Fruit fly (Drosophila melanogaster) whole organism, embryonic: ENCODE results near the gene pkaap.

ENCODE experiments used
- Aef1 ChIP-seq: fragments of 200-800 bp; sonication (Bioruptor generic); IDR thresholded peaks from 3 replicates; pipeline ENCODE4 v1.3.6; 2022; ENCODE audit warnings: missing biosample characterization, missing genetic modification characterization
- CG11723 ChIP-seq: fragments of 200-800 bp; sonication (Bioruptor generic); optimal IDR thresholded peaks from 2 replicates; lab custom pipeline; 2017; ENCODE audit warnings: missing biosample characterization, mild to moderate bottlenecking, missing genetic modification characterization
- CG12659 ChIP-seq: fragments of 200-800 bp; sonication (Bioruptor generic); optimal IDR thresholded peaks from 3 replicates; lab custom pipeline; 2017; ENCODE audit warnings: mild to moderate bottlenecking, missing biosample characterization, missing genetic modification reagents, missing genetic modification characterization
- CG13775 ChIP-seq: fragments of 200-800 bp; sonication (Bioruptor generic); optimal IDR thresholded peaks from 3 replicates; lab custom pipeline; 2017; ENCODE audit warnings: missing biosample characterization, mild to moderate bottlenecking, missing genetic modification characterization
- CG1529 ChIP-seq: fragments of 200-800 bp; sonication (Bioruptor generic); optimal IDR thresholded peaks from 3 replicates; lab custom pipeline; 2018; ENCODE audit warnings: missing biosample characterization, missing genetic modification characterization
- CG1792 ChIP-seq: fragments of 200-800 bp; sonication (Bioruptor generic); optimal IDR thresholded peaks from 2 replicates; lab custom pipeline; 2016; ENCODE audit warnings: missing biosample characterization, missing genetic modification characterization
- CG2678 ChIP-seq: fragments of 200-800 bp; sonication (Bioruptor generic); optimal IDR thresholded peaks from 3 replicates; lab custom pipeline; 2019; ENCODE audit warnings: missing biosample characterization, mild to moderate bottlenecking, missing genetic modification characterization, moderate library complexity
- CG3407 ChIP-seq: fragments of 200-800 bp; sonication (Bioruptor generic); optimal IDR thresholded peaks from 2 replicates; lab custom pipeline; 2018; ENCODE audit warnings: missing biosample characterization, mild to moderate bottlenecking, missing genetic modification characterization
- CG3995 ChIP-seq: fragments of 200-800 bp; sonication (Bioruptor generic); optimal IDR thresholded peaks from 3 replicates; lab custom pipeline; 2016; ENCODE audit warnings: missing biosample characterization, missing genetic modification characterization
- CG4360 ChIP-seq: fragments of 200-800 bp; sonication (Bioruptor generic); IDR thresholded peaks from 2 replicates; pipeline ENCODE4 v1.3.6; 2022; ENCODE audit warnings: missing biosample characterization, missing genetic modification characterization
- CG7271 ChIP-seq: fragments of 200-800 bp; sonication (Bioruptor generic); optimal IDR thresholded peaks from 2 replicates; lab custom pipeline; 2018; ENCODE audit warnings: missing biosample characterization, mild to moderate bottlenecking, missing genetic modification characterization, moderate library complexity
- CG7357 ChIP-seq: fragments of 200-800 bp; sonication (Bioruptor generic); IDR thresholded peaks from 3 replicates; pipeline ENCODE4 v1.3.6; 2022; ENCODE audit warnings: missing biosample characterization, missing genetic modification characterization
- CG8765 ChIP-seq: fragments of 200-800 bp; sonication (Bioruptor generic); IDR thresholded peaks from 2 replicates; pipeline ENCODE4 v1.3.6; 2022; ENCODE audit warnings: missing biosample characterization, missing genetic modification characterization
- CG9817 ChIP-seq: fragments of 200-800 bp; sonication (Bioruptor generic); optimal IDR thresholded peaks from 2 replicates; lab custom pipeline; 2018; ENCODE audit warnings: missing biosample characterization, mild to moderate bottlenecking, missing genetic modification characterization, moderate library complexity
- D19B ChIP-seq: fragments of 200-800 bp; sonication (Bioruptor generic); optimal IDR thresholded peaks from 2 replicates; lab custom pipeline; 2017; ENCODE audit warnings: missing biosample characterization, mild to moderate bottlenecking, missing genetic modification characterization
- Dip2 ChIP-seq: fragments of 200-800 bp; sonication (Bioruptor generic); IDR thresholded peaks from 2 replicates; pipeline ENCODE4 v1.3.6; 2022; ENCODE audit warnings: missing biosample characterization, missing genetic modification characterization
- Dll ChIP-seq: fragments of 200-800 bp; sonication (Bioruptor generic); IDR thresholded peaks from 4 replicates; pipeline ENCODE4 v1.3.6; 2022; ENCODE audit warnings: missing biosample characterization, missing genetic modification characterization; ENCODE audit not compliant: partially characterized antibody
- Drgx ChIP-seq: fragments of 200-800 bp; sonication (Bioruptor generic); IDR thresholded peaks from 2 replicates; pipeline ENCODE4 v1.3.6; 2022; ENCODE audit warnings: missing biosample characterization, missing genetic modification characterization
- HLH3B ChIP-seq: fragments of 200-800 bp; sonication (Bioruptor generic); IDR thresholded peaks from 2 replicates; pipeline ENCODE4 v1.3.6; 2022; ENCODE audit warnings: missing biosample characterization, missing genetic modification characterization
- Jarid2 ChIP-seq: fragments of 200-800 bp; sonication (Bioruptor generic); optimal IDR thresholded peaks from 3 replicates; lab custom pipeline; 2017; ENCODE audit warnings: mild to moderate bottlenecking, missing biosample characterization, missing genetic modification reagents, missing genetic modification characterization
- Neu2 ChIP-seq: fragments of 200-800 bp; sonication (Bioruptor generic); optimal IDR thresholded peaks from 3 replicates; lab custom pipeline; 2016; ENCODE audit warnings: missing biosample characterization, missing genetic modification characterization, borderline replicate concordance
- NfI ChIP-seq: fragments of 200-800 bp; sonication (Bioruptor generic); optimal IDR thresholded peaks from 3 replicates; lab custom pipeline; 2018; ENCODE audit warnings: missing biosample characterization, mild to moderate bottlenecking, missing genetic modification characterization, moderate library complexity
- Rx ChIP-seq: fragments of 200-800 bp; sonication (Bioruptor generic); IDR thresholded peaks from 2 replicates; pipeline ENCODE4 v1.3.6; 2022; ENCODE audit warnings: missing biosample characterization, missing genetic modification characterization
- abd-A ChIP-seq: fragments of 200-800 bp; sonication (Bioruptor generic); optimal IDR thresholded peaks from 3 replicates; lab custom pipeline; 2019; ENCODE audit warnings: missing biosample characterization, mild to moderate bottlenecking, missing genetic modification characterization, moderate library complexity
- ase ChIP-seq: fragments of 200-800 bp; sonication (Bioruptor generic); IDR thresholded peaks from 3 replicates; pipeline ENCODE4 v1.3.6; 2022; ENCODE audit warnings: missing biosample characterization, missing genetic modification characterization
- az2 ChIP-seq: fragments of 200-800 bp; sonication (Bioruptor generic); optimal IDR thresholded peaks from 3 replicates; lab custom pipeline; 2016; ENCODE audit warnings: missing biosample characterization, missing genetic modification characterization
- bcd ChIP-seq: fragments of 200-800 bp; sonication (Bioruptor generic); optimal IDR thresholded peaks from 2 replicates; lab custom pipeline; 2017; ENCODE audit warnings: missing biosample characterization, mild to moderate bottlenecking, missing genetic modification characterization
- cas ChIP-seq: fragments of 200-800 bp; sonication (Bioruptor generic); IDR thresholded peaks from 2 replicates; pipeline ENCODE4 v1.3.6; 2022; ENCODE audit warnings: missing biosample characterization, missing genetic modification characterization
- emc ChIP-seq: fragments of 200-800 bp; sonication (Bioruptor generic); optimal IDR thresholded peaks from 2 replicates; lab custom pipeline; 2016; ENCODE audit warnings: missing biosample characterization, missing genetic modification characterization
- eve ChIP-seq, 2 experiments: fragments of >200 bp; optimal IDR thresholded peaks; 2 replicates each; lab custom pipeline; 2017; ENCODE audit warnings: missing biosample characterization in 2 of 2, missing genetic modification characterization in 2 of 2
- fu2 ChIP-seq: fragments of 200-800 bp; sonication (Bioruptor generic); optimal IDR thresholded peaks from 2 replicates; lab custom pipeline; 2016; ENCODE audit warnings: missing biosample characterization, missing genetic modification characterization
- grn ChIP-seq: fragments of 200-800 bp; sonication (Bioruptor generic); optimal IDR thresholded peaks from 3 replicates; lab custom pipeline; 2017; ENCODE audit warnings: missing biosample characterization, missing genetic modification characterization
- jigr1 ChIP-seq: fragments of 200-800 bp; sonication (Bioruptor generic); IDR thresholded peaks from 3 replicates; pipeline ENCODE4 v1.3.6; 2022; ENCODE audit warnings: missing biosample characterization, missing genetic modification characterization
- lbe ChIP-seq: fragments of 200-800 bp; sonication (Bioruptor generic); optimal IDR thresholded peaks from 2 replicates; lab custom pipeline; 2016; ENCODE audit warnings: missing biosample characterization, mild to moderate bottlenecking, missing genetic modification characterization
- mld ChIP-seq: fragments of 200-800 bp; sonication (Bioruptor generic); IDR thresholded peaks from 3 replicates; pipeline ENCODE4 v1.3.6; 2022; ENCODE audit warnings: missing biosample characterization, missing genetic modification characterization; ENCODE audit not compliant: partially characterized antibody
- nau ChIP-seq: fragments of 200-800 bp; sonication (Bioruptor generic); optimal IDR thresholded peaks from 3 replicates; lab custom pipeline; 2017; ENCODE audit warnings: missing biosample characterization, mild to moderate bottlenecking, missing genetic modification characterization, missing genetic modification reagents
- nerfin-1 ChIP-seq: fragments of 200-800 bp; sonication (Bioruptor generic); optimal IDR thresholded peaks from 3 replicates; lab custom pipeline; 2019; ENCODE audit warnings: missing biosample characterization, mild to moderate bottlenecking, missing genetic modification characterization, moderate library complexity
- nmo ChIP-seq: fragments of 200-800 bp; sonication (Bioruptor generic); optimal IDR thresholded peaks from 2 replicates; lab custom pipeline; 2018; ENCODE audit warnings: missing biosample characterization, mild to moderate bottlenecking, missing genetic modification characterization, moderate library complexity
- otp ChIP-seq: fragments of 200-800 bp; sonication (Bioruptor generic); IDR thresholded peaks from 3 replicates; pipeline ENCODE4, ENCODE4 v1.3.6; 2022; ENCODE audit warnings: missing biosample characterization, missing genetic modification characterization
- prd ChIP-seq, 3 experiments: fragments of >200 bp in 2 of 3; fragments of 200-800 bp in 1 of 3; sonication (Bioruptor generic) in 1 of 3; optimal IDR thresholded peaks in 2 of 3; IDR thresholded peaks in 1 of 3; 2 replicates in 2 of 3; 3 replicates in 1 of 3; pipeline versions ENCODE4 v1.3.6 to Lab custom; 2017 to 2022; ENCODE audit warnings: missing biosample characterization in 1 of 3, missing genetic modification characterization in 1 of 3
- pzg ChIP-seq: fragments of 200-800 bp; sonication (Bioruptor generic); optimal IDR thresholded peaks from 3 replicates; lab custom pipeline; 2018; ENCODE audit warnings: missing biosample characterization, mild to moderate bottlenecking, missing genetic modification characterization, moderate library complexity
- so ChIP-seq: fragments of 200-800 bp; sonication (Bioruptor generic); IDR thresholded peaks from 3 replicates; pipeline ENCODE4 v1.3.6; 2022; ENCODE audit warnings: missing biosample characterization, missing genetic modification characterization
- sob ChIP-seq: fragments of 200-800 bp; sonication (Bioruptor generic); IDR thresholded peaks from 2 replicates; pipeline ENCODE4 v1.3.6; 2022; ENCODE audit warnings: missing biosample characterization, missing genetic modification characterization
- tin ChIP-seq: fragments of 200-800 bp; sonication (Bioruptor generic); optimal IDR thresholded peaks from 3 replicates; lab custom pipeline; 2016; ENCODE audit warnings: missing biosample characterization, missing genetic modification characterization
- tup ChIP-seq: fragments of 200-800 bp; sonication (Bioruptor generic); optimal IDR thresholded peaks from 2 replicates; lab custom pipeline; 2016; ENCODE audit warnings: missing biosample characterization, mild to moderate bottlenecking, missing genetic modification characterization, moderate library complexity
- unpg ChIP-seq: fragments of 200-800 bp; sonication (Bioruptor generic); optimal IDR thresholded peaks from 3 replicates; lab custom pipeline; 2018; ENCODE audit warnings: missing biosample characterization, mild to moderate bottlenecking, missing genetic modification characterization, moderate library complexity
- yki ChIP-seq: fragments of >200 bp; optimal IDR thresholded peaks from 3 replicates; lab custom pipeline; 2018
- zen2 ChIP-seq: fragments of 200-800 bp; sonication (Bioruptor generic); IDR thresholded peaks from 3 replicates; pipeline ENCODE4 v1.3.6; 2022; ENCODE audit warnings: missing biosample characterization, missing genetic modification characterization; ENCODE audit not compliant: partially characterized antibody

The pkaap gene

dm6 chr2L:16299466-16300311 is 11.6 kb downstream of the pkaap start, which contains the start of the genes heix and CG17328 (continued):
- TF ChIP-seq CG12659 (GFP tag; lab: Kevin White, UChicago) (peak; percentile 80), bcd (GFP tag; lab: Kevin White, UChicago) (peak; percentile 74), nmo (GFP tag; lab: Kevin White, UChicago) (peak; percentile 81), CG4360 (GFP tag; lab: Robert Waterston, UW) (no peak), CG2678 (tag; lab: Kevin White, UChicago) (no peak), tup (GFP tag; lab: Kevin White, UChicago) (peak; percentile 18), mld (GFP tag; lab: Robert Waterston, UW) (no peak), CG9817 (tag; lab: Kevin White, UChicago) (peak; percentile 79), HLH3B (GFP tag; lab: Robert Waterston, UW) (0 out of 2 replicates have a peak, but pooled peaks have one; percentile 69), cas (no peak), Dip2 (no peak), so (GFP tag; lab: Robert Waterston, UW) (no peak), CG3407 (GFP tag; lab: Kevin White, UChicago) (peak; percentile 37), abd-A (tag; lab: Kevin White, UChicago) (no peak), nau (no peak), pzg (GFP tag; lab: Kevin White, UChicago) (peak; percentile 61), prd (optimal IDR thresholded peaks at IDR 0.05; lab: Kevin White, UChicago) (no peak), prd (GFP tag; IDR thresholded peaks at IDR 0.05; lab: Robert Waterston, UW) (peak; percentile 76), CG1529 (GFP tag; lab: Kevin White, UChicago) (peak; percentile 100), lbe (GFP tag; lab: Kevin White, UChicago) (peak; percentile 7), CG13775 (peak; percentile 79), CG11723 (no peak), grn (GFP tag; lab: Kevin White, UChicago) (no peak), Jarid2 (GFP tag; lab: Kevin White, UChicago) (no peak), otp (no peak; the same call in 1 of the 3 replicates), Neu2 (GFP tag; lab: Kevin White, UChicago) (no peak), D19B (GFP tag; lab: Kevin White, UChicago) (peak; percentile 68), az2 (GFP tag; lab: Kevin White, UChicago) (peak; percentile 78), nerfin-1 (tag; lab: Kevin White, UChicago) (peak; percentile 39), emc (GFP tag; lab: Kevin White, UChicago) (peak; percentile 13), NfI (GFP tag; lab: Kevin White, UChicago) (peak; percentile 67), zen2 (GFP tag; lab: Robert Waterston, UW) (no peak), CG8765 (GFP tag; lab: Robert Waterston, UW) (peak; percentile 64; the same call in 1 of the 2 replicates), CG3995 (GFP tag; lab: Kevin White, UChicago) (peak; percentile 61), Rx (peak; percentile 52), Aef1 (GFP tag; lab: Robert Waterston, UW) (peak; percentile 80), sob (GFP tag; lab: Robert Waterston, UW) (peak; percentile 68), CG7357 (peak; percentile 34; the same call in 1 of the 3 replicates), unpg (GFP tag; lab: Kevin White, UChicago) (peak; percentile 68), jigr1 (GFP tag; lab: Robert Waterston, UW) (0 out of 3 replicates have a peak, but pooled peaks have one; percentile 38), Dll (GFP tag; lab: Robert Waterston, UW) (peak; percentile 49; the same call in 1 of the 4 replicates), Drgx (GFP tag; lab: Robert Waterston, UW) (0 out of 2 replicates have a peak, but pooled peaks have one; percentile 20), eve (GFP tag; optimal IDR thresholded peaks at IDR 0.05; lab: Kevin White, UChicago) (no peak), fu2 (GFP tag; lab: Kevin White, UChicago) (peak; percentile 45), CG7271 (tag; lab: Kevin White, UChicago) (peak; percentile 6), tin (GFP tag; lab: Kevin White, UChicago) (peak; percentile 73), yki (lab: Kevin White, UChicago) (no peak), ase (GFP tag; lab: Robert Waterston, UW) (no peak; the same call in 1 of the 3 replicates), CG1792 (GFP tag; lab: Kevin White, UChicago) (peak; percentile 1)
